Worm (Caenorhabditis elegans) whole organism, L4/young adult: ENCODE results near the gene C16C10.1.

ENCODE experiments used
- W03F9.2 ChIP-seq: fragments of 150-350 bp; optimal IDR thresholded peaks from 2 replicates; lab custom pipeline; 2014; ENCODE audit warnings: missing biosample characterization, missing genetic modification characterization
- dao-5 ChIP-seq: sonication (generic microtip); optimal IDR thresholded peaks from 2 replicates; lab custom pipeline; 2016; ENCODE audit warnings: missing genotype, missing genetic modification characterization, moderate library complexity, missing compliant biosample characterization
- him-1 ChIP-seq: sonication (generic microtip); optimal IDR thresholded peaks from 2 replicates; lab custom pipeline; 2016; ENCODE audit warnings: missing genotype, missing genetic modification reagents, missing genetic modification characterization, missing compliant biosample characterization

The C16C10.1 gene

ce11 chrIII:4143170-4143569 is 38.1 kb downstream of the C16C10.1 start:
- no peak for TF ChIP-seq dao-5 (tag; lab: Kevin White, UChicago)

- no peak for TF ChIP-seq him-1 (tag; lab: Kevin White, UChicago)
- TF ChIP-seq W03F9.2 = no peak
- TF ChIP-seq dao-5 (tag; lab: Kevin White, UChicago) = no peak
These were observed 44.1 kb downstream of the C16C10.1 start for ce11 chrIII:4137180-4137579.

- TF ChIP-seq W03F9.2 (no peak), him-1 (tag; lab: Kevin White, UChicago) (no peak), dao-5 (tag; lab: Kevin White, UChicago) (no peak)
These were observed 47.2 kb downstream of the C16C10.1 start for ce11 chrIII:4134059-4134458.

- TF ChIP-seq W03F9.2 (no peak), dao-5 (tag; lab: Kevin White, UChicago) (no peak), him-1 (tag; lab: Kevin White, UChicago) (no peak)
These were observed 49.3 kb downstream of the C16C10.1 start for ce11 chrIII:4131814-4132555.
